In the genomic region with DNA sequence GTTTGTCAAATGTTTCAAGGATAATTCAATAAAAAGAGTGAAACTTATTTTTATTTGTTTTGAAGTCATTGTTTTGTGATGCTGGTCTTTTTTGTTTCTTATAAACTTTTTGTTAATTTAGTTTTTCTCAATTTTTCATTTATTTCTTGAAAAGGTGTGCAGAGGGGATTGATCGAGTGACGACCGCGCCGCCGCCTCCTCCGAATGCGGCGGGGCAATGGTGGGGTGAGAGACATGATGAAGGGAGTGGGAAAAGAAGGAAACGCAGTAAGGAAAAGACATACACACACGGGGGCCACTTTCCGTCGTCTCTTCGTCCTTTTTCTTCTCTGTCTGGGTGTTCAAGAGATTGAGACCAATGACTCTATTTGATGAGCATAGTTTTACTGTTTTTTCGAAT, we compare ENCODE assay signal across 5 worm cellular contexts.
TF ChIP-seq lines count a peak whose summit lies in the region.

No protein-coding gene starts in this region.

TF ChIP-seq in whole organism, L1 larva, 84 proteins besides CTCF, POLR2A, EP300 and RAD21 (continues in another document):
- TF ChIP-seq dpl-1 (GFP tag; optimal IDR thresholded peaks at IDR 0.05; lab: Kevin White, UChicago) (peak in 1 of 3 experiments; percentile 4), F16B12.6 (tag; optimal IDR thresholded peaks at IDR 0.05; lab: Kevin White, UChicago) (peak; percentile 18), elt-3 (tag; optimal IDR thresholded peaks at IDR 0.05; lab: Kevin White, UChicago) (no peak), ztf-4 (tag; optimal IDR thresholded peaks at IDR 0.05; lab: Kevin White, UChicago) (no peak), fkh-4 (tag; optimal IDR thresholded peaks at IDR 0.05; lab: Kevin White, UChicago; ENCODE audit: borderline replicate concordance) (no peak), blmp-1 (tag; optimal IDR thresholded peaks at IDR 0.05; lab: Kevin White, UChicago) (peak; percentile 18), xbp-1 (tag; optimal IDR thresholded peaks at IDR 0.05; lab: Kevin White, UChicago) (no peak), nhr-84 (tag; optimal IDR thresholded peaks at IDR 0.05; lab: Kevin White, UChicago) (no peak), ceh-8 (GFP tag; optimal IDR thresholded peaks at IDR 0.05; lab: Kevin White, UChicago) (no peak), efl-3 (GFP tag; optimal IDR thresholded peaks at IDR 0.05; lab: Kevin White, UChicago) (no peak), fkh-10 (GFP tag; optimal IDR thresholded peaks at IDR 0.05; lab: Kevin White, UChicago) (no peak), ceh-63 (GFP tag; optimal IDR thresholded peaks at IDR 0.05; lab: Kevin White, UChicago) (no peak), lin-14 (GFP tag; optimal IDR thresholded peaks at IDR 0.05; lab: Kevin White, UChicago) (peak; percentile 60), mdl-1 (tag; optimal IDR thresholded peaks at IDR 0.05; lab: Kevin White, UChicago) (no peak), unc-62 (GFP tag; optimal IDR thresholded peaks at IDR 0.05; lab: Kevin White, UChicago) (no peak), pqm-1 (tag; optimal IDR thresholded peaks at IDR 0.05; lab: Kevin White, UChicago) (no peak), nhr-47 (tag; optimal IDR thresholded peaks at IDR 0.05; lab: Kevin White, UChicago) (no peak), nhr-237 (tag; optimal IDR thresholded peaks at IDR 0.05; lab: Kevin White, UChicago) (no peak)

TF ChIP-seq in whole organism, L3 larva, 47 proteins besides CTCF, POLR2A, EP300 and RAD21:
- peak; percentile 44 for TF ChIP-seq pha-4 (tag; optimal IDR thresholded peaks at IDR 0.05; lab: Kevin White, UChicago)
- TF ChIP-seq elt-2 (tag; optimal IDR thresholded peaks at IDR 0.05; lab: Kevin White, UChicago), result peak; percentile 5
- no peak for TF ChIP-seq egl-5 (tag; optimal IDR thresholded peaks at IDR 0.05; lab: Kevin White, UChicago)
- TF ChIP-seq lin-15B (tag; optimal IDR thresholded peaks at IDR 0.05; lab: Kevin White, UChicago), result no peak
- no peak for TF ChIP-seq ceh-16 (tag; optimal IDR thresholded peaks at IDR 0.05; lab: Kevin White, UChicago)
- TF ChIP-seq ceh-28 (tag; optimal IDR thresholded peaks at IDR 0.05; lab: Kevin White, UChicago), result no peak
- TF ChIP-seq nfya-1 (tag; optimal IDR thresholded peaks at IDR 0.05; lab: Kevin White, UChicago; ENCODE audit: insufficient read depth), result peak; percentile 26
- TF ChIP-seq ama-1 (optimal IDR thresholded peaks at IDR 0.05; lab: Kevin White, UChicago), result no peak
- TF ChIP-seq skn-1 (tag; optimal IDR thresholded peaks at IDR 0.05; lab: Kevin White, UChicago), result no peak
- TF ChIP-seq pqm-1 (tag; optimal IDR thresholded peaks at IDR 0.05; lab: Kevin White, UChicago), result peak; percentile 18
- peak; percentile 57 for TF ChIP-seq hmg-11 (tag; optimal IDR thresholded peaks at IDR 0.05; lab: Kevin White, UChicago)
- no peak for TF ChIP-seq snpc-4 (tag; optimal IDR thresholded peaks at IDR 0.05; lab: Kevin White, UChicago)
- no peak for TF ChIP-seq ztf-11 (tag; optimal IDR thresholded peaks at IDR 0.05; lab: Kevin White, UChicago)
- TF ChIP-seq nhr-12 (tag; optimal IDR thresholded peaks at IDR 0.05; lab: Kevin White, UChicago), result no peak
- TF ChIP-seq nhr-43 (tag; optimal IDR thresholded peaks at IDR 0.05; lab: Kevin White, UChicago; ENCODE audit: poor library complexity, severe bottlenecking), result no peak

TF ChIP-seq in whole organism, early embryonic, 17 proteins besides CTCF, POLR2A, EP300 and RAD21:
- TF ChIP-seq flt-1 (GFP tag; IDR thresholded peaks at IDR 0.05; lab: Robert Waterston, UW) (no peak), hmg-4 (GFP tag; optimal IDR thresholded peaks at IDR 0.05; lab: Kevin White, UChicago) (peak; percentile 69), F13C5.2 (tag; optimal IDR thresholded peaks at IDR 0.05; lab: Kevin White, UChicago) (peak; percentile 53)
TF ChIP-seq in whole organism, early embryonic: peak in this region for 2.

TF ChIP-seq in whole organism, midembryonic, 9 proteins besides CTCF, POLR2A, EP300 and RAD21:
- TF ChIP-seq med-1 (GFP tag; optimal IDR thresholded peaks at IDR 0.05; lab: Kevin White, UChicago; ENCODE audit: insufficient read depth) (no peak), ztf-29 (GFP tag; IDR thresholded peaks at IDR 0.05; lab: Robert Waterston, UW) (no peak), ztf-23 (GFP tag; IDR thresholded peaks at IDR 0.05; lab: Robert Waterston, UW) (0 out of 2 replicates have a peak, but pooled peaks have one; percentile 40)

TF ChIP-seq in whole organism, young adult, 124 proteins besides CTCF, POLR2A, EP300 and RAD21:
- TF ChIP-seq F52B5.7 (tag; optimal IDR thresholded peaks at IDR 0.05; lab: Kevin White, UChicago), result no peak
- TF ChIP-seq dox-1 (GFP tag; IDR thresholded peaks at IDR 0.05; lab: Robert Waterston, UW), result 0 out of 2 replicates have a peak, but pooled peaks have one; percentile 29
- peak; percentile 32 for TF ChIP-seq F23B12.7 (tag; optimal IDR thresholded peaks at IDR 0.05; lab: Kevin White, UChicago; ENCODE audit: insufficient read depth)
- TF ChIP-seq bed-1 (GFP tag; IDR thresholded peaks at IDR 0.05; lab: Robert Waterston, UW), result no peak
- peak; percentile 8 for TF ChIP-seq madf-10 (tag; optimal IDR thresholded peaks at IDR 0.05; lab: Kevin White, UChicago)
- TF ChIP-seq hmg-1.2 (GFP tag; IDR thresholded peaks at IDR 0.05; lab: Robert Waterston, UW), result peak; percentile 41; the same call in 1 of the 2 replicates
TF ChIP-seq in whole organism, young adult: peak in this region for 4.
